Fruit fly (Drosophila melanogaster) whole organism, embryonic: ENCODE results near the gene Prm.

Source experiments
- BtbVII ChIP-seq: fragments of 200-800 bp; sonication (Bioruptor generic); optimal IDR thresholded peaks from 3 replicates; lab custom pipeline; 2017; ENCODE audit warnings: missing biosample characterization, mild to moderate bottlenecking, missing genetic modification characterization
- CG10209 ChIP-seq: fragments of 200-800 bp; sonication (Bioruptor generic); optimal IDR thresholded peaks from 3 replicates; lab custom pipeline; 2017; ENCODE audit warnings: missing biosample characterization, mild to moderate bottlenecking, missing genetic modification characterization, missing genetic modification reagents
- CG10366 ChIP-seq: fragments of 200-800 bp; sonication (Bioruptor generic); IDR thresholded peaks from 2 replicates; pipeline ENCODE4 v1.3.6; 2022; ENCODE audit warnings: missing biosample characterization, missing genetic modification characterization
- CG12769 ChIP-seq: fragments of 200-800 bp; sonication (Bioruptor generic); optimal IDR thresholded peaks from 2 replicates; lab custom pipeline; 2019; ENCODE audit warnings: missing biosample characterization, mild to moderate bottlenecking, missing genetic modification characterization, moderate library complexity
- CG13296 ChIP-seq: fragments of 200-800 bp; sonication (Bioruptor generic); optimal IDR thresholded peaks from 3 replicates; lab custom pipeline; 2018; ENCODE audit warnings: missing biosample characterization, mild to moderate bottlenecking, missing genetic modification characterization
- CG14050 ChIP-seq: fragments of 200-800 bp; sonication (Bioruptor generic); IDR thresholded peaks from 3 replicates; pipeline ENCODE4 v1.3.6; 2022; ENCODE audit warnings: missing biosample characterization, missing genetic modification characterization
- CG15479 ChIP-seq: fragments of 200-800 bp; sonication (Bioruptor generic); optimal IDR thresholded peaks from 3 replicates; lab custom pipeline; 2019; ENCODE audit warnings: missing biosample characterization, mild to moderate bottlenecking, missing genetic modification characterization, moderate library complexity
- CG1792 ChIP-seq: fragments of 200-800 bp; sonication (Bioruptor generic); optimal IDR thresholded peaks from 2 replicates; lab custom pipeline; 2016; ENCODE audit warnings: missing biosample characterization, missing genetic modification characterization
- CG18011 ChIP-seq: fragments of 200-800 bp; sonication (Bioruptor generic); optimal IDR thresholded peaks from 2 replicates; lab custom pipeline; 2017; ENCODE audit warnings: missing biosample characterization, missing genetic modification characterization, mild to moderate bottlenecking, moderate library complexity, missing genotype
- CG2678 ChIP-seq: fragments of 200-800 bp; sonication (Bioruptor generic); optimal IDR thresholded peaks from 3 replicates; lab custom pipeline; 2019; ENCODE audit warnings: missing biosample characterization, mild to moderate bottlenecking, missing genetic modification characterization, moderate library complexity
- CG5953 ChIP-seq: fragments of 200-800 bp; sonication (Bioruptor generic); IDR thresholded peaks from 2 replicates; pipeline ENCODE4 v1.3.6; 2022; ENCODE audit warnings: missing biosample characterization, missing genetic modification characterization
- CG7357 ChIP-seq: fragments of 200-800 bp; sonication (Bioruptor generic); IDR thresholded peaks from 3 replicates; pipeline ENCODE4 v1.3.6; 2022; ENCODE audit warnings: missing biosample characterization, missing genetic modification characterization
- CG7963 ChIP-seq: fragments of 200-800 bp; sonication (Bioruptor generic); IDR thresholded peaks from 3 replicates; pipeline ENCODE4 v1.3.6; 2022; ENCODE audit warnings: missing biosample characterization, missing genetic modification characterization; ENCODE audit not compliant: partially characterized antibody
- CG7987 ChIP-seq: fragments of 200-800 bp; sonication (Bioruptor generic); optimal IDR thresholded peaks from 2 replicates; lab custom pipeline; 2018; ENCODE audit warnings: missing biosample characterization, mild to moderate bottlenecking, missing genetic modification characterization, moderate library complexity
- CG8290 ChIP-seq, 3 experiments: fragments of 200-800 bp; sonication (Bioruptor generic); optimal IDR thresholded peaks; 2 replicates each; lab custom pipeline; 2016 to 2019; ENCODE audit warnings: missing biosample characterization in 3 of 3, missing genetic modification characterization in 3 of 3, mild to moderate bottlenecking in 2 of 3, moderate library complexity in 1 of 3
- CG9215 ChIP-seq: fragments of 200-800 bp; sonication (Bioruptor generic); IDR thresholded peaks from 2 replicates; pipeline ENCODE4 v1.3.6; 2022; ENCODE audit warnings: missing biosample characterization, missing genetic modification characterization
- Chrac-16 ChIP-seq: fragments of 200-800 bp; sonication (Bioruptor generic); optimal IDR thresholded peaks from 3 replicates; lab custom pipeline; 2016; ENCODE audit warnings: missing biosample characterization, missing genetic modification characterization
- D19B ChIP-seq: fragments of 200-800 bp; sonication (Bioruptor generic); optimal IDR thresholded peaks from 2 replicates; lab custom pipeline; 2017; ENCODE audit warnings: missing biosample characterization, mild to moderate bottlenecking, missing genetic modification characterization
- Dbx ChIP-seq: fragments of 200-800 bp; sonication (Bioruptor generic); IDR thresholded peaks from 3 replicates; pipeline ENCODE4 v1.3.6; 2022; ENCODE audit warnings: missing biosample characterization, missing genetic modification characterization
- E2f2 ChIP-seq: fragments of 200-800 bp; sonication (Bioruptor generic); IDR thresholded peaks from 2 replicates; pipeline ENCODE4 v1.3.6; 2022; ENCODE audit warnings: missing biosample characterization, missing genetic modification characterization
- Elba2 ChIP-seq: fragments of 200-800 bp; sonication (Bioruptor generic); optimal IDR thresholded peaks from 3 replicates; lab custom pipeline; 2016; ENCODE audit warnings: missing biosample characterization, missing genetic modification characterization
- Gsc ChIP-seq: fragments of 200-800 bp; sonication (Bioruptor generic); IDR thresholded peaks from 2 replicates; pipeline ENCODE4 v1.3.6; 2022; ENCODE audit warnings: missing biosample characterization, missing genetic modification characterization
- HLH3B ChIP-seq: fragments of 200-800 bp; sonication (Bioruptor generic); IDR thresholded peaks from 2 replicates; pipeline ENCODE4 v1.3.6; 2022; ENCODE audit warnings: missing biosample characterization, missing genetic modification characterization
- Med ChIP-seq: fragments of 200-800 bp; sonication (Bioruptor generic); peaks from one replicate; lab custom pipeline; 2016; ENCODE audit warnings: missing biosample characterization, missing genetic modification characterization, mild to moderate bottlenecking, inconsistent platforms, moderate library complexity
- NFAT ChIP-seq: fragments of 200-800 bp; sonication (Bioruptor generic); IDR thresholded peaks from 2 replicates; pipeline ENCODE4 v1.3.6; 2022; ENCODE audit warnings: missing biosample characterization, missing genetic modification characterization
- Nf-YB ChIP-seq: fragments of 200-800 bp; sonication (Bioruptor generic); optimal IDR thresholded peaks from 3 replicates; lab custom pipeline; 2019; ENCODE audit warnings: missing biosample characterization, mild to moderate bottlenecking, missing genetic modification characterization, moderate library complexity
- Nf-YC ChIP-seq: fragments of 200-800 bp; optimal IDR thresholded peaks from 3 replicates; lab custom pipeline; 2019; ENCODE audit warnings: missing biosample characterization, mild to moderate bottlenecking, missing genetic modification characterization, moderate library complexity
- Pdp1 ChIP-seq, 2 experiments: fragments of 200-800 bp; sonication (Bioruptor generic); optimal IDR thresholded peaks; 3 replicates each; lab custom pipeline; 2016; ENCODE audit warnings: missing biosample characterization in 2 of 2, missing genetic modification characterization in 2 of 2, mild to moderate bottlenecking in 1 of 2, moderate library complexity in 1 of 2
- Ravus ChIP-seq: fragments of 200-800 bp; sonication (Bioruptor generic); IDR thresholded peaks from 2 replicates; pipeline ENCODE4 v1.3.6; 2022; ENCODE audit warnings: missing biosample characterization, missing genetic modification characterization
- Six4 ChIP-seq: fragments of 200-800 bp; sonication (Bioruptor generic); optimal IDR thresholded peaks from 2 replicates; lab custom pipeline; 2016; ENCODE audit warnings: missing biosample characterization, missing genetic modification characterization
- Trl ChIP-seq, 3 experiments: fragments of >200 bp in 2 of 3; fragments of 200-800 bp in 1 of 3; sonication (Bioruptor generic) in 1 of 3; optimal IDR thresholded peaks; 2 replicates in 1 of 3; 3 replicates in 2 of 3; lab custom pipeline; 2016 to 2017; ENCODE audit warnings: missing biosample characterization in 1 of 3, missing genetic modification characterization in 1 of 3
- ato ChIP-seq: fragments of 200-800 bp; sonication (Bioruptor generic); IDR thresholded peaks from 2 replicates; pipeline ENCODE4 v1.3.6; 2022; ENCODE audit warnings: missing biosample characterization, missing genetic modification characterization; ENCODE audit not compliant: partially characterized antibody
- dysf ChIP-seq: fragments of 200-800 bp; sonication (Bioruptor generic); IDR thresholded peaks from 3 replicates; pipeline ENCODE4 v1.3.6; 2022; ENCODE audit warnings: missing biosample characterization, missing genetic modification characterization
- ems ChIP-seq: fragments of 200-800 bp; sonication (Bioruptor generic); optimal IDR thresholded peaks from 3 replicates; lab custom pipeline; 2016; ENCODE audit warnings: missing biosample characterization, missing genetic modification characterization
- gsb ChIP-seq: fragments of 200-800 bp; sonication (Bioruptor generic); IDR thresholded peaks from 2 replicates; pipeline ENCODE4 v1.3.6; 2022; ENCODE audit warnings: missing biosample characterization, missing genetic modification characterization
- jing ChIP-seq: fragments of 200-800 bp; sonication (Bioruptor generic); optimal IDR thresholded peaks from 2 replicates; lab custom pipeline; 2018; ENCODE audit warnings: missing biosample characterization, mild to moderate bottlenecking, missing genetic modification characterization
- nerfin-2 ChIP-seq: fragments of 200-800 bp; sonication (Bioruptor generic); IDR thresholded peaks from 2 replicates; pipeline ENCODE4 v1.3.6; 2022; ENCODE audit warnings: missing biosample characterization, missing genetic modification characterization; ENCODE audit not compliant: partially characterized antibody
- pb ChIP-seq: fragments of 200-800 bp; sonication (Bioruptor generic); optimal IDR thresholded peaks from 3 replicates; lab custom pipeline; 2016; ENCODE audit warnings: missing biosample characterization, missing genetic modification characterization
- pho ChIP-seq: fragments of 200-800 bp; sonication (Bioruptor generic); optimal IDR thresholded peaks from 2 replicates; lab custom pipeline; 2016; ENCODE audit warnings: missing biosample characterization, missing genetic modification characterization
- pnt ChIP-seq: fragments of 200-800 bp; sonication (Bioruptor generic); optimal IDR thresholded peaks from 3 replicates; lab custom pipeline; 2016; ENCODE audit warnings: missing biosample characterization, missing genetic modification characterization
- sob ChIP-seq: fragments of 200-800 bp; sonication (Bioruptor generic); IDR thresholded peaks from 2 replicates; pipeline ENCODE4 v1.3.6; 2022; ENCODE audit warnings: missing biosample characterization, missing genetic modification characterization
- tll ChIP-seq, 2 experiments: fragments of 200-800 bp in 1 of 2; fragments of >200 bp in 1 of 2; sonication (Bioruptor generic) in 1 of 2; optimal IDR thresholded peaks; 2 replicates each; lab custom pipeline; 2017 to 2019; ENCODE audit warnings: missing biosample characterization in 2 of 2, missing genetic modification characterization in 2 of 2, mild to moderate bottlenecking in 1 of 2, moderate library complexity in 1 of 2
- unpg ChIP-seq: fragments of 200-800 bp; sonication (Bioruptor generic); optimal IDR thresholded peaks from 3 replicates; lab custom pipeline; 2018; ENCODE audit warnings: missing biosample characterization, mild to moderate bottlenecking, missing genetic modification characterization, moderate library complexity
- wdn ChIP-seq: fragments of 200-800 bp; sonication (Bioruptor generic); IDR thresholded peaks from 2 replicates; pipeline ENCODE4 v1.3.6; 2022; ENCODE audit warnings: missing biosample characterization, missing genetic modification characterization
- z ChIP-seq: fragments of 200-800 bp; sonication (Bioruptor generic); IDR thresholded peaks from 3 replicates; pipeline ENCODE4 v1.3.6; 2022; ENCODE audit warnings: missing biosample characterization, missing genetic modification characterization
- zen2 ChIP-seq: fragments of 200-800 bp; sonication (Bioruptor generic); IDR thresholded peaks from 3 replicates; pipeline ENCODE4 v1.3.6; 2022; ENCODE audit warnings: missing biosample characterization, missing genetic modification characterization; ENCODE audit not compliant: partially characterized antibody

Prm gene

dm6 chr3L:8691891-8692874 lies 52.9 kb downstream of the Prm start (continued):
- no peak for TF ChIP-seq pho (GFP tag; lab: Kevin White, UChicago)
- TF ChIP-seq BtbVII (GFP tag; lab: Kevin White, UChicago) = no peak
- TF ChIP-seq CG2678 (tag; lab: Kevin White, UChicago) = peak; percentile 82
- peak; percentile 34 for TF ChIP-seq CG7987 (GFP tag; lab: Kevin White, UChicago)
- TF ChIP-seq CG10366 (GFP tag; lab: Robert Waterston, UW) = 0 out of 2 replicates have a peak, but pooled peaks have one; percentile 25
- TF ChIP-seq Nf-YC = peak; percentile 47
- TF ChIP-seq Nf-YB (GFP tag; lab: Kevin White, UChicago) = peak; percentile 30

- no peak for TF ChIP-seq pnt (GFP tag; lab: Kevin White, UChicago)
- 0 out of 3 replicates have a peak, but pooled peaks have one; percentile 22 for TF ChIP-seq Dbx (GFP tag; lab: Robert Waterston, UW)
- TF ChIP-seq E2f2 = no peak
- TF ChIP-seq CG2678 (tag; lab: Kevin White, UChicago) = no peak
- no peak for TF ChIP-seq pb (GFP tag; lab: Kevin White, UChicago)
- TF ChIP-seq tll (GFP tag; optimal IDR thresholded peaks at IDR 0.05; lab: Kevin White, UChicago) = no peak
- TF ChIP-seq CG1792 = no peak
- TF ChIP-seq D19B (GFP tag; lab: Kevin White, UChicago) = no peak
- TF ChIP-seq wdn (GFP tag; lab: Robert Waterston, UW) = no peak
- peak; percentile 32 for TF ChIP-seq CG13296 (GFP tag; lab: Kevin White, UChicago)
- TF ChIP-seq gsb (GFP tag; lab: Robert Waterston, UW) = peak; percentile 4; the same call in 1 of the 2 replicates
- peak in 1 of 2 experiments; percentile 55 for TF ChIP-seq Pdp1 (GFP tag; optimal IDR thresholded peaks at IDR 0.05; lab: Kevin White, UChicago)
- TF ChIP-seq CG12769 (tag; lab: Kevin White, UChicago) = peak; percentile 9
- peak; percentile 79 for TF ChIP-seq Med (GFP tag; lab: Kevin White, UChicago)
- TF ChIP-seq CG8290 (GFP tag; optimal IDR thresholded peaks at IDR 0.05; lab: Kevin White, UChicago) = no peak
- peak in 1 of 2 experiments; percentile 23 for TF ChIP-seq CG8290 (tag; optimal IDR thresholded peaks at IDR 0.05; lab: Kevin White, UChicago)
- no peak for TF ChIP-seq jing (GFP tag; lab: Kevin White, UChicago)
- no peak for TF ChIP-seq unpg (GFP tag; lab: Kevin White, UChicago)
- no peak for TF ChIP-seq Six4 (GFP tag; lab: Kevin White, UChicago)
- no peak for TF ChIP-seq ems (GFP tag; lab: Kevin White, UChicago)
- no peak for TF ChIP-seq z (GFP tag; lab: Robert Waterston, UW)
- no peak for TF ChIP-seq Trl (optimal IDR thresholded peaks at IDR 0.05; lab: Kevin White, UChicago)
- no peak for TF ChIP-seq Trl (GFP tag; optimal IDR thresholded peaks at IDR 0.05; lab: Kevin White, UChicago)
- no peak for TF ChIP-seq nerfin-2
- 0 out of 2 replicates have a peak, but pooled peaks have one; percentile 15 for TF ChIP-seq sob
- no peak for TF ChIP-seq CG7963 (GFP tag; lab: Robert Waterston, UW)
- TF ChIP-seq Chrac-16 (GFP tag; lab: Kevin White, UChicago) = no peak
- no peak for TF ChIP-seq CG9215
- 0 out of 2 replicates have a peak, but pooled peaks have one; percentile 16 for TF ChIP-seq NFAT (GFP tag; lab: Robert Waterston, UW)
- TF ChIP-seq CG14050 (GFP tag; lab: Robert Waterston, UW) = no peak
Observed at dm6 chr3L:8690630-8691029, 54.5 kb downstream of the Prm start.

dm6 chr3L:8689675-8690074 lies 55.4 kb downstream of the Prm start:
- TF ChIP-seq ato (GFP tag; lab: Robert Waterston, UW) (no peak), CG10209 (GFP tag; lab: Kevin White, UChicago) (peak; percentile 45), CG15479 (no peak), CG5953 (GFP tag; lab: Robert Waterston, UW) (no peak), dysf (GFP tag; lab: Robert Waterston, UW) (peak; percentile 17; the same call in 1 of the 3 replicates), HLH3B (GFP tag; lab: Robert Waterston, UW) (no peak; the same call in 1 of the 2 replicates), CG7357 (no peak), Elba2 (no peak), zen2 (GFP tag; lab: Robert Waterston, UW) (no peak), Gsc (no peak), CG18011 (GFP tag; lab: Kevin White, UChicago) (no peak), Ravus (GFP tag; lab: Robert Waterston, UW) (no peak)
